Fruit fly (Drosophila melanogaster): Measurements from ENCODE around the gene mth.

dm6 chr3L:346656-347640 lies at the start of gene mth:
- TF ChIP-seq Snoo (tag; optimal IDR thresholded peaks at IDR 0.05) (peak; percentile 23), rn (GFP tag; IDR thresholded peaks at IDR 0.05) (peak; percentile 47; the same call in 1 of the 2 replicates), EcR (GFP tag; optimal IDR thresholded peaks at IDR 0.05) (no peak), CG14655 (GFP tag; optimal IDR thresholded peaks at IDR 0.05) (no peak), Pif1B (GFP tag; optimal IDR thresholded peaks at IDR 0.05) (peak; percentile 9)
